Worm (Caenorhabditis elegans) whole organism, mixed stage, embryonic: ENCODE data around the gene hsp-16.2.

Experiments
- ceh-43 ChIP-seq: fragments of 200-800 bp; sonication (Bioruptor generic); optimal IDR thresholded peaks from 2 replicates; lab custom pipeline; 2018; ENCODE audit warnings: mild to moderate bottlenecking, missing genetic modification characterization, moderate library complexity, missing compliant biosample characterization
- ces-1 ChIP-seq: fragments of 150-350 bp; optimal IDR thresholded peaks from 2 replicates; lab custom pipeline; 2014; ENCODE audit warnings: missing biosample characterization, missing genetic modification reagents, missing genetic modification characterization
- flh-1 ChIP-seq: fragments of 200-800 bp; sonication (Bioruptor generic); optimal IDR thresholded peaks from 2 replicates; lab custom pipeline; 2018; ENCODE audit warnings: mild to moderate bottlenecking, missing genetic modification characterization, moderate library complexity, missing compliant biosample characterization
- mls-2 ChIP-seq: sonication (generic microtip); optimal IDR thresholded peaks from 2 replicates; lab custom pipeline; 2016; ENCODE audit warnings: mild to moderate bottlenecking, missing genetic modification characterization, moderate library complexity, missing compliant biosample characterization
- ztf-11 ChIP-seq: fragments of 150-350 bp; optimal IDR thresholded peaks from 2 replicates; lab custom pipeline; 2014; ENCODE audit warnings: missing biosample characterization, missing genetic modification characterization

The hsp-16.2 gene

ce11 chrV:1755589-1755988 is 49.2 kb downstream of the hsp-16.2 start, which contains the start of gene ZK697.14:
ZK697.14 (minus strand) TSS chrV:1755689.
- no peak for TF ChIP-seq flh-1 (GFP tag; lab: Kevin White, UChicago)
- TF ChIP-seq ztf-11, result no peak
- no peak for TF ChIP-seq ceh-43
- no peak for TF ChIP-seq mls-2 (tag; lab: Kevin White, UChicago)
- no peak for TF ChIP-seq ces-1
